Fruit fly (Drosophila melanogaster): ENCODE data around the gene CG32022.

The CG32022 gene

dm6 chr3L:8699612-8700011 lies 21.5 kb downstream of the CG32022 start (continued):
- TF ChIP-seq CG9817 (tag; optimal IDR thresholded peaks at IDR 0.05) (no peak), crol (GFP tag; IDR thresholded peaks at IDR 0.05) (peak; percentile 83), so (GFP tag; IDR thresholded peaks at IDR 0.05) (no peak), CG5245 (GFP tag; optimal IDR thresholded peaks at IDR 0.05) (no peak), crc (GFP tag; optimal IDR thresholded peaks at IDR 0.05) (no peak), Hmr (GFP tag; optimal IDR thresholded peaks at IDR 0.05) (no peak), Dfd (GFP tag; optimal IDR thresholded peaks at IDR 0.05) (no peak), mld (GFP tag; IDR thresholded peaks at IDR 0.05; ENCODE audit: partially characterized antibody) (no peak), Hey (tag; optimal IDR thresholded peaks at IDR 0.05) (peak; percentile 88), odd (GFP tag; optimal IDR thresholded peaks at IDR 0.05) (peak; percentile 30), ci (GFP tag; IDR thresholded peaks at IDR 0.05) (peak; percentile 41; the same call in 1 of the 3 replicates), Eip74EF (GFP tag; optimal IDR thresholded peaks at IDR 0.05) (no peak), CG14014 (GFP tag; IDR thresholded peaks at IDR 0.05) (peak; percentile 29; the same call in 1 of the 2 replicates), CG7928 (GFP tag; optimal IDR thresholded peaks at IDR 0.05) (peak; percentile 1), Xrp1 (GFP tag; IDR thresholded peaks at IDR 0.05) (peak; percentile 54), Hr78 (GFP tag; optimal IDR thresholded peaks at IDR 0.05) (no peak), cwo (GFP tag; optimal IDR thresholded peaks at IDR 0.05) (peak; percentile 99), CG6854 (GFP tag; optimal IDR thresholded peaks at IDR 0.05) (no peak), CG14860 (GFP tag; IDR thresholded peaks at IDR 0.05; ENCODE audit: partially characterized antibody) (no peak), CG5180 (GFP tag; optimal IDR thresholded peaks at IDR 0.05) (no peak), CrebB (tag; optimal IDR thresholded peaks at IDR 0.05) (no peak), sr (GFP tag; IDR thresholded peaks at IDR 0.05) (no peak), emc (GFP tag; optimal IDR thresholded peaks at IDR 0.05) (no peak), CG10321 (GFP tag; IDR thresholded peaks at IDR 0.05) (no peak), Usf (GFP tag; optimal IDR thresholded peaks at IDR 0.05) (no peak), unc-4 (GFP tag; IDR thresholded peaks at IDR 0.05; ENCODE audit: partially characterized antibody) (no peak), CG10431 (GFP tag; optimal IDR thresholded peaks at IDR 0.05) (no peak), pan (optimal IDR thresholded peaks at IDR 0.05) (no peak), pan (GFP tag; optimal IDR thresholded peaks at IDR 0.05 in 1 of 2, IDR thresholded peaks at IDR 0.05 in 1 of 2) (peak in 1 of 2 experiments; percentile 31), hth (optimal IDR thresholded peaks at IDR 0.05) (no peak), vvl (GFP tag; IDR thresholded peaks at IDR 0.05) (peak; percentile 22; the same call in 1 of the 2 replicates), CG3163 (GFP tag; optimal IDR thresholded peaks at IDR 0.05) (no peak), CG17328 (GFP tag; IDR thresholded peaks at IDR 0.05) (0 out of 2 replicates have a peak, but pooled peaks have one; percentile 18), disco-r (GFP tag; optimal IDR thresholded peaks at IDR 0.05) (no peak), z (GFP tag; IDR thresholded peaks at IDR 0.05) (no peak), CG11723 (GFP tag; optimal IDR thresholded peaks at IDR 0.05) (no peak), CG15011 (GFP tag; optimal IDR thresholded peaks at IDR 0.05) (no peak), CG17912 (GFP tag; optimal IDR thresholded peaks at IDR 0.05) (no peak), toy (GFP tag; IDR thresholded peaks at IDR 0.05) (no peak), BtbVII (GFP tag; optimal IDR thresholded peaks at IDR 0.05) (no peak), pfk (GFP tag; optimal IDR thresholded peaks at IDR 0.05) (peak; percentile 20), tll (GFP tag; optimal IDR thresholded peaks at IDR 0.05) (no peak), CG4328 (GFP tag; optimal IDR thresholded peaks at IDR 0.05) (peak; percentile 26), ems (GFP tag; optimal IDR thresholded peaks at IDR 0.05) (no peak), CG14667 (GFP tag; IDR thresholded peaks at IDR 0.05) (no peak), Dbx (GFP tag; IDR thresholded peaks at IDR 0.05) (0 out of 3 replicates have a peak, but pooled peaks have one; percentile 11), CG32767 (GFP tag; IDR thresholded peaks at IDR 0.05) (0 out of 2 replicates have a peak, but pooled peaks have one; percentile 12), Mes4 (GFP tag; optimal IDR thresholded peaks at IDR 0.05) (no peak), Ptx1 (GFP tag; IDR thresholded peaks at IDR 0.05) (0 out of 2 replicates have a peak, but pooled peaks have one; percentile 18), trh (GFP tag; optimal IDR thresholded peaks at IDR 0.05) (no peak), Doc3 (GFP tag; IDR thresholded peaks at IDR 0.05; ENCODE audit: partially characterized antibody) (no peak)
